Worm (Caenorhabditis elegans): ENCODE results near the gene lips-5.

- no peak for TF ChIP-seq dao-5 (tag; optimal IDR thresholded peaks at IDR 0.05)
- TF ChIP-seq W03F9.2 (tag; optimal IDR thresholded peaks at IDR 0.05) = no peak
Measured at ce11 chrIV:11788383-11788963, 14.9 kb upstream of the lips-5 start.

Data from whole organism, L4/young adult.